Worm (Caenorhabditis elegans) whole organism, L3 larva: ENCODE measurements around the gene C48B4.3.

Experiments
- elt-2 ChIP-seq: sonication (generic microtip); optimal IDR thresholded peaks from 2 replicates; lab custom pipeline; 2016; ENCODE audit warnings: missing genetic modification reagents, mild to moderate bottlenecking, missing genetic modification characterization, missing compliant biosample characterization
- elt-3 ChIP-seq, 3 experiments: fragments of 150-350 bp in 1 of 3; sonication (generic microtip) in 2 of 3; optimal IDR thresholded peaks; 2 replicates in 2 of 3; 4 replicates in 1 of 3; lab custom pipeline; 2014 to 2017; ENCODE audit warnings: missing biosample characterization in 3 of 3, missing genetic modification characterization in 3 of 3
- hmg-11 ChIP-seq: sonication (generic microtip); optimal IDR thresholded peaks from 2 replicates; lab custom pipeline; 2016; ENCODE audit warnings: missing genetic modification characterization, missing compliant biosample characterization
- jun-1 ChIP-seq: fragments of 150-350 bp; optimal IDR thresholded peaks from 2 replicates; lab custom pipeline; 2014; ENCODE audit warnings: missing biosample characterization, missing genetic modification reagents, missing genetic modification characterization
- nhr-237 ChIP-seq: fragments of 150-350 bp; optimal IDR thresholded peaks from 2 replicates; lab custom pipeline; 2014; ENCODE audit warnings: missing biosample characterization, missing genetic modification characterization
- snpc-4 ChIP-seq: fragments of 150-350 bp; optimal IDR thresholded peaks from 2 replicates; lab custom pipeline; 2014; ENCODE audit warnings: missing biosample characterization, missing genetic modification characterization
- unc-62 ChIP-seq: fragments of 150-350 bp; sonication (generic microtip); optimal IDR thresholded peaks from 4 replicates; lab custom pipeline; 2014; ENCODE audit warnings: missing biosample characterization, missing genetic modification reagents, missing genetic modification characterization
- ztf-4 ChIP-seq: fragments of 150-350 bp; optimal IDR thresholded peaks from 2 replicates; lab custom pipeline; 2014; ENCODE audit warnings: missing biosample characterization, missing genetic modification characterization

- no peak for TF ChIP-seq snpc-4 (tag; lab: Kevin White, UChicago)
- no peak for TF ChIP-seq nhr-237 (tag; lab: Kevin White, UChicago)
- TF ChIP-seq unc-62 (GFP tag; lab: Kevin White, UChicago) = no peak
- TF ChIP-seq elt-2 (tag; lab: Kevin White, UChicago) = no peak
- TF ChIP-seq ztf-4 (tag; lab: Kevin White, UChicago) = no peak
- no peak for TF ChIP-seq hmg-11 (tag; lab: Kevin White, UChicago)
- no peak for TF ChIP-seq elt-3 (tag; optimal IDR thresholded peaks at IDR 0.05; lab: Kevin White, UChicago)
- TF ChIP-seq jun-1 = no peak
Measured at ce11 chrIII:9570869-9571268, 11.3 kb downstream of the C48B4.3 start.
